Fruit fly (Drosophila melanogaster) whole organism, embryonic: ENCODE data around the gene numb.
A peak's percentile ranks its signal among the peaks of the same experiment; 100 is the strongest.

ENCODE experiments used
- Ada2b ChIP-seq: fragments of 200-800 bp; sonication (Bioruptor generic); IDR thresholded peaks from 2 replicates; pipeline ENCODE4 v1.3.6; 2022; ENCODE audit warnings: missing biosample characterization, missing genetic modification characterization
- Aef1 ChIP-seq: fragments of 200-800 bp; sonication (Bioruptor generic); IDR thresholded peaks from 3 replicates; pipeline ENCODE4 v1.3.6; 2022; ENCODE audit warnings: missing biosample characterization, missing genetic modification characterization
- Antp ChIP-seq: fragments of 200-800 bp; sonication (Bioruptor generic); optimal IDR thresholded peaks from 3 replicates; lab custom pipeline; 2016; ENCODE audit warnings: missing biosample characterization, missing genetic modification characterization
- Awh ChIP-seq: fragments of 200-800 bp; sonication (Bioruptor generic); IDR thresholded peaks from 2 replicates; pipeline ENCODE4, ENCODE4 v1.3.6; 2022; ENCODE audit warnings: missing biosample characterization, missing genetic modification characterization
- BtbVII ChIP-seq: fragments of 200-800 bp; sonication (Bioruptor generic); optimal IDR thresholded peaks from 3 replicates; lab custom pipeline; 2017; ENCODE audit warnings: missing biosample characterization, mild to moderate bottlenecking, missing genetic modification characterization
- C15 ChIP-seq: fragments of 200-800 bp; sonication (Bioruptor generic); IDR thresholded peaks from 3 replicates; pipeline ENCODE4 v1.3.6; 2022; ENCODE audit warnings: missing biosample characterization, missing genetic modification characterization
- CG11398 ChIP-seq: fragments of 200-800 bp; sonication (Bioruptor generic); optimal IDR thresholded peaks from 2 replicates; lab custom pipeline; 2016; ENCODE audit warnings: missing biosample characterization, missing genetic modification characterization
- CG12071 ChIP-seq: fragments of 200-800 bp; sonication (Bioruptor generic); optimal IDR thresholded peaks from 3 replicates; lab custom pipeline; 2018; ENCODE audit warnings: missing biosample characterization, mild to moderate bottlenecking, missing genetic modification characterization
- CG12219 ChIP-seq: fragments of 200-800 bp; sonication (Bioruptor generic); optimal IDR thresholded peaks from 3 replicates; lab custom pipeline; 2018; ENCODE audit warnings: missing biosample characterization, mild to moderate bottlenecking, missing genetic modification characterization
- CG14710 ChIP-seq: fragments of 200-800 bp; sonication (Bioruptor generic); optimal IDR thresholded peaks from 3 replicates; lab custom pipeline; 2019; ENCODE audit warnings: missing biosample characterization, mild to moderate bottlenecking, missing genetic modification characterization, moderate library complexity
- CG14860 ChIP-seq: fragments of 200-800 bp; sonication (Bioruptor generic); IDR thresholded peaks from 3 replicates; pipeline ENCODE4 v1.3.6; 2022; ENCODE audit warnings: missing biosample characterization, missing genetic modification characterization; ENCODE audit not compliant: partially characterized antibody
- CG17612 ChIP-seq: fragments of 200-800 bp; sonication (Bioruptor generic); IDR thresholded peaks from 2 replicates; pipeline ENCODE4 v1.3.6; 2022; ENCODE audit warnings: missing biosample characterization, missing genetic modification characterization
- CG2712 ChIP-seq: fragments of 200-800 bp; optimal IDR thresholded peaks from 3 replicates; lab custom pipeline; 2019; ENCODE audit warnings: missing biosample characterization, mild to moderate bottlenecking, missing genetic modification characterization, moderate library complexity
- CG30403 ChIP-seq: fragments of 200-800 bp; sonication (Bioruptor generic); optimal IDR thresholded peaks from 3 replicates; lab custom pipeline; 2016; ENCODE audit warnings: missing biosample characterization, missing genetic modification characterization
- CG3163 ChIP-seq: fragments of 200-800 bp; sonication (Bioruptor generic); optimal IDR thresholded peaks from 3 replicates; lab custom pipeline; 2016; ENCODE audit warnings: missing biosample characterization, missing genetic modification characterization
- CG3407 ChIP-seq: fragments of 200-800 bp; sonication (Bioruptor generic); optimal IDR thresholded peaks from 2 replicates; lab custom pipeline; 2018; ENCODE audit warnings: missing biosample characterization, mild to moderate bottlenecking, missing genetic modification characterization
- CG4854 ChIP-seq: fragments of 200-800 bp; sonication (Bioruptor generic); optimal IDR thresholded peaks from 2 replicates; lab custom pipeline; 2016; ENCODE audit warnings: missing biosample characterization, missing genetic modification characterization, inconsistent platforms
- CG7786 ChIP-seq: fragments of 200-800 bp; sonication (Bioruptor generic); optimal IDR thresholded peaks from 2 replicates; lab custom pipeline; 2016; ENCODE audit warnings: missing biosample characterization, missing genetic modification characterization
- CG7839 ChIP-seq: fragments of 200-800 bp; sonication (Bioruptor generic); optimal IDR thresholded peaks from 3 replicates; lab custom pipeline; 2018; ENCODE audit warnings: missing biosample characterization, mild to moderate bottlenecking, missing genetic modification characterization, moderate library complexity
- D ChIP-seq, 2 experiments: fragments of 200-800 bp in 1 of 2; fragments of >200 bp in 1 of 2; sonication (Bioruptor generic) in 1 of 2; optimal IDR thresholded peaks; 2 replicates in 1 of 2; 3 replicates in 1 of 2; lab custom pipeline; 2017; ENCODE audit warnings: mild to moderate bottlenecking in 1 of 2, missing biosample characterization in 1 of 2, missing genetic modification characterization in 1 of 2, missing genetic modification reagents in 1 of 2
- Dbx ChIP-seq: fragments of 200-800 bp; sonication (Bioruptor generic); IDR thresholded peaks from 3 replicates; pipeline ENCODE4 v1.3.6; 2022; ENCODE audit warnings: missing biosample characterization, missing genetic modification characterization
- Elba2 ChIP-seq: fragments of 200-800 bp; sonication (Bioruptor generic); optimal IDR thresholded peaks from 3 replicates; lab custom pipeline; 2016; ENCODE audit warnings: missing biosample characterization, missing genetic modification characterization
- HHEX ChIP-seq: fragments of 200-800 bp; sonication (Bioruptor generic); optimal IDR thresholded peaks from 3 replicates; lab custom pipeline; 2017; ENCODE audit warnings: missing biosample characterization, mild to moderate bottlenecking, missing genetic modification characterization, missing genetic modification reagents
- Hr78 ChIP-seq, 2 experiments: fragments of 200-800 bp in 1 of 2; fragments of >200 bp in 1 of 2; sonication (Bioruptor generic) in 1 of 2; optimal IDR thresholded peaks; 2 replicates each; lab custom pipeline; 2017 to 2019; ENCODE audit warnings: missing biosample characterization in 2 of 2, missing genetic modification characterization in 2 of 2, mild to moderate bottlenecking in 1 of 2, moderate library complexity in 1 of 2
- Lhr ChIP-seq: fragments of 200-800 bp; sonication (Bioruptor generic); optimal IDR thresholded peaks from 3 replicates; lab custom pipeline; 2017; ENCODE audit warnings: mild to moderate bottlenecking, missing biosample characterization, missing genetic modification reagents, missing genetic modification characterization
- Lim3 ChIP-seq: fragments of 200-800 bp; sonication (Bioruptor generic); IDR thresholded peaks from 2 replicates; pipeline ENCODE4 v1.3.6; 2022; ENCODE audit warnings: missing biosample characterization, missing genetic modification characterization
- Med ChIP-seq: fragments of 200-800 bp; sonication (Bioruptor generic); peaks from one replicate; lab custom pipeline; 2016; ENCODE audit warnings: missing biosample characterization, missing genetic modification characterization, mild to moderate bottlenecking, inconsistent platforms, moderate library complexity
- Neu2 ChIP-seq: fragments of 200-800 bp; sonication (Bioruptor generic); optimal IDR thresholded peaks from 3 replicates; lab custom pipeline; 2016; ENCODE audit warnings: missing biosample characterization, missing genetic modification characterization, borderline replicate concordance
- Nf-YC ChIP-seq: fragments of 200-800 bp; optimal IDR thresholded peaks from 3 replicates; lab custom pipeline; 2019; ENCODE audit warnings: missing biosample characterization, mild to moderate bottlenecking, missing genetic modification characterization, moderate library complexity
- Poxn ChIP-seq: fragments of 200-800 bp; sonication (Bioruptor generic); IDR thresholded peaks from 2 replicates; pipeline ENCODE4 v1.3.6; 2022; ENCODE audit warnings: missing biosample characterization, missing genetic modification characterization
- Rx ChIP-seq: fragments of 200-800 bp; sonication (Bioruptor generic); IDR thresholded peaks from 2 replicates; pipeline ENCODE4 v1.3.6; 2022; ENCODE audit warnings: missing biosample characterization, missing genetic modification characterization
- Six4 ChIP-seq: fragments of 200-800 bp; sonication (Bioruptor generic); optimal IDR thresholded peaks from 2 replicates; lab custom pipeline; 2016; ENCODE audit warnings: missing biosample characterization, missing genetic modification characterization
- Trl ChIP-seq, 3 experiments: fragments of >200 bp in 2 of 3; fragments of 200-800 bp in 1 of 3; sonication (Bioruptor generic) in 1 of 3; optimal IDR thresholded peaks; 2 replicates in 1 of 3; 3 replicates in 2 of 3; lab custom pipeline; 2016 to 2017; ENCODE audit warnings: missing biosample characterization in 1 of 3, missing genetic modification characterization in 1 of 3
- btn ChIP-seq: fragments of 200-800 bp; sonication (Bioruptor generic); optimal IDR thresholded peaks from 2 replicates; lab custom pipeline; 2016; ENCODE audit warnings: missing biosample characterization, missing genetic modification characterization
- cg ChIP-seq: fragments of 200-800 bp; sonication (Bioruptor generic); optimal IDR thresholded peaks from 3 replicates; lab custom pipeline; 2019; ENCODE audit warnings: missing biosample characterization, mild to moderate bottlenecking, missing genetic modification characterization, moderate library complexity
- chinmo ChIP-seq: fragments of 200-800 bp; sonication (Bioruptor generic); IDR thresholded peaks from 4 replicates; pipeline ENCODE4 v1.3.6; 2022; ENCODE audit warnings: missing biosample characterization, missing genetic modification characterization; ENCODE audit not compliant: partially characterized antibody
- dmrt99B ChIP-seq: fragments of 200-800 bp; sonication (Bioruptor generic); optimal IDR thresholded peaks from 2 replicates; lab custom pipeline; 2018; ENCODE audit warnings: missing biosample characterization, mild to moderate bottlenecking, missing genetic modification characterization, moderate library complexity
- eyg ChIP-seq: fragments of 200-800 bp; sonication (Bioruptor generic); optimal IDR thresholded peaks from 3 replicates; lab custom pipeline; 2016; ENCODE audit warnings: missing biosample characterization, missing genetic modification characterization
- fd102C ChIP-seq: fragments of 200-800 bp; sonication (Bioruptor generic); optimal IDR thresholded peaks from 2 replicates; lab custom pipeline; 2018; ENCODE audit warnings: missing biosample characterization, mild to moderate bottlenecking, missing genetic modification characterization, moderate library complexity
- ftz-f1 ChIP-seq: fragments of 200-800 bp; sonication (Bioruptor generic); optimal IDR thresholded peaks from 2 replicates; lab custom pipeline; 2016; ENCODE audit warnings: missing biosample characterization, missing genetic modification characterization
- hkb ChIP-seq, 2 experiments: fragments of 200-800 bp in 1 of 2; fragments of >200 bp in 1 of 2; sonication (Bioruptor generic) in 1 of 2; IDR thresholded peaks in 1 of 2; optimal IDR thresholded peaks in 1 of 2; 2 replicates each; pipeline versions ENCODE4 v1.3.6 to Lab custom; 2017 to 2022; ENCODE audit warnings: missing biosample characterization in 1 of 2, missing genetic modification characterization in 1 of 2
- phol ChIP-seq: fragments of 200-800 bp; sonication (Bioruptor generic); optimal IDR thresholded peaks from 3 replicates; lab custom pipeline; 2018; ENCODE audit warnings: missing biosample characterization, mild to moderate bottlenecking, missing genetic modification characterization, moderate library complexity
- scrt ChIP-seq: fragments of 200-800 bp; sonication (Bioruptor generic); optimal IDR thresholded peaks from 2 replicates; lab custom pipeline; 2018; ENCODE audit warnings: missing biosample characterization, mild to moderate bottlenecking, missing genetic modification characterization, moderate library complexity
- ssp ChIP-seq: fragments of 200-800 bp; sonication (Bioruptor generic); IDR thresholded peaks from 2 replicates; pipeline ENCODE4 v1.3.6; 2022; ENCODE audit warnings: missing biosample characterization, missing genetic modification characterization
- tin ChIP-seq: fragments of 200-800 bp; sonication (Bioruptor generic); optimal IDR thresholded peaks from 3 replicates; lab custom pipeline; 2016; ENCODE audit warnings: missing biosample characterization, missing genetic modification characterization
- ttk ChIP-seq: fragments of 200-800 bp; sonication (Bioruptor generic); IDR thresholded peaks from 2 replicates; pipeline ENCODE4 v2.1.2; 2022; ENCODE audit warnings: missing biosample characterization, missing genetic modification characterization
- unc-4 ChIP-seq: fragments of 200-800 bp; sonication (Bioruptor generic); IDR thresholded peaks from 2 replicates; pipeline ENCODE4 v1.3.6; 2022; ENCODE audit warnings: missing biosample characterization, missing genetic modification characterization; ENCODE audit not compliant: partially characterized antibody
- vfl ChIP-seq: fragments of 200-800 bp; sonication (Bioruptor generic); optimal IDR thresholded peaks from 2 replicates; lab custom pipeline; 2016; ENCODE audit warnings: missing biosample characterization, missing genetic modification characterization
- z ChIP-seq: fragments of 200-800 bp; sonication (Bioruptor generic); IDR thresholded peaks from 3 replicates; pipeline ENCODE4 v1.3.6; 2022; ENCODE audit warnings: missing biosample characterization, missing genetic modification characterization

Gene numb

DNA sequence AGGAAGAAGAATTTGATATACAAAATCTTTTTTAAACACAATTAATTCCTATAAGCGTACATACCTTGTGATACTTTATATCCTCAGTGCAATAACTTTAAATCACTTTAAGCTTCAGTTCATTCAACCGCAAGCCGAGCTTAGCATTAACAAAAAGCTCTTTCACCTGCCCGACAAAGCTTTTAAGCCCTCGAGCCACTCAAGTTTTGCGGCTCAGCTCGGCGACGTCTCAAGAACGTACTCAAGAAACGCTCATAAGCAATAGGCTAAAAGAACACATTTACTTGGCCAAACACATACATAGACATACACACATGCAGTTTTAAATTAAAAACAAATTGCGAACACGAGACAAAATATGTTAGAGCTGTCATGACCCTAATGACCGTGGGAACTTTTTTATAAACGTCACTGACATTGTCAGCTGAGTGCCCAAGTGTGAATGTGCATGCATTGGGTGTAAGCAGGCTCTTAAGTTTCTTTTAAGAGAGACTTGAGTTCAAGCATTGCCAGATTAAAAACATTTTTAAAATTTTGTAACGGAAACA lies 9.2 kb downstream of the numb start:
- TF ChIP-seq scrt (GFP tag; lab: Kevin White, UChicago) (no peak), cg (GFP tag; lab: Kevin White, UChicago) (peak; percentile 30), HHEX (GFP tag; lab: Kevin White, UChicago) (no peak), CG17612 (GFP tag; lab: Robert Waterston, UW) (no peak), ttk (GFP tag; lab: Robert Waterston, UW) (no peak), Antp (GFP tag; lab: Kevin White, UChicago) (no peak), Aef1 (no peak), CG3163 (peak; percentile 80), Dbx (no peak), Hr78 (GFP tag; optimal IDR thresholded peaks at IDR 0.05; lab: Kevin White, UChicago) (peak in 1 of 2 experiments; percentile 75), Six4 (no peak), eyg (no peak), CG11398 (GFP tag; lab: Kevin White, UChicago) (no peak), Rx (no peak), C15 (GFP tag; lab: Robert Waterston, UW) (no peak), Poxn (GFP tag; lab: Robert Waterston, UW) (no peak), unc-4 (GFP tag; lab: Robert Waterston, UW) (no peak), Trl (optimal IDR thresholded peaks at IDR 0.05; lab: Kevin White, UChicago) (peak in 1 of 2 experiments; percentile 19), Trl (GFP tag; optimal IDR thresholded peaks at IDR 0.05; lab: Kevin White, UChicago) (no peak), CG7786 (no peak), CG7839 (tag; lab: Kevin White, UChicago) (no peak), chinmo (GFP tag; lab: Robert Waterston, UW) (peak; percentile 87; the same call in 1 of the 4 replicates), z (GFP tag; lab: Robert Waterston, UW) (peak; percentile 92), CG4854 (GFP tag; lab: Kevin White, UChicago) (no peak)

dm6 chr2L:9447816-9448215 lies 10.5 kb downstream of the numb start:
- TF ChIP-seq CG3407 (no peak), CG14860 (no peak), Ada2b (peak; percentile 6; the same call in 1 of the 2 replicates), BtbVII (no peak), tin (no peak), CG30403 (peak; percentile 18), ssp (GFP tag; lab: Robert Waterston, UW) (no peak), Nf-YC (no peak), Dbx (no peak), CG2712 (tag; lab: Kevin White, UChicago) (peak; percentile 21), phol (tag; lab: Kevin White, UChicago) (peak; percentile 11), Awh (GFP tag; lab: Robert Waterston, UW) (no peak), ftz-f1 (GFP tag; lab: Kevin White, UChicago) (no peak), CG12071 (GFP tag; lab: Kevin White, UChicago) (no peak), CG12219 (GFP tag; lab: Kevin White, UChicago) (no peak), D (optimal IDR thresholded peaks at IDR 0.05; lab: Kevin White, UChicago) (no peak), D (GFP tag; optimal IDR thresholded peaks at IDR 0.05; lab: Kevin White, UChicago) (no peak), dmrt99B (tag; lab: Kevin White, UChicago) (peak; percentile 29), Lim3 (no peak), vfl (GFP tag; lab: Kevin White, UChicago) (no peak), btn (GFP tag; lab: Kevin White, UChicago) (no peak), Lhr (GFP tag; lab: Kevin White, UChicago) (no peak), CG14710 (tag; lab: Kevin White, UChicago) (no peak), Elba2 (GFP tag; lab: Kevin White, UChicago) (no peak), hkb (optimal IDR thresholded peaks at IDR 0.05; lab: Kevin White, UChicago) (no peak), hkb (GFP tag; IDR thresholded peaks at IDR 0.05; lab: Robert Waterston, UW) (0 out of 2 replicates have a peak, but pooled peaks have one; percentile 14), fd102C (no peak), Neu2 (GFP tag; lab: Kevin White, UChicago) (no peak), Med (GFP tag; lab: Kevin White, UChicago) (peak; percentile 47)
